Fruit fly (Drosophila melanogaster): ENCODE results near the gene Gyc76C.

The Gyc76C gene

DNA sequence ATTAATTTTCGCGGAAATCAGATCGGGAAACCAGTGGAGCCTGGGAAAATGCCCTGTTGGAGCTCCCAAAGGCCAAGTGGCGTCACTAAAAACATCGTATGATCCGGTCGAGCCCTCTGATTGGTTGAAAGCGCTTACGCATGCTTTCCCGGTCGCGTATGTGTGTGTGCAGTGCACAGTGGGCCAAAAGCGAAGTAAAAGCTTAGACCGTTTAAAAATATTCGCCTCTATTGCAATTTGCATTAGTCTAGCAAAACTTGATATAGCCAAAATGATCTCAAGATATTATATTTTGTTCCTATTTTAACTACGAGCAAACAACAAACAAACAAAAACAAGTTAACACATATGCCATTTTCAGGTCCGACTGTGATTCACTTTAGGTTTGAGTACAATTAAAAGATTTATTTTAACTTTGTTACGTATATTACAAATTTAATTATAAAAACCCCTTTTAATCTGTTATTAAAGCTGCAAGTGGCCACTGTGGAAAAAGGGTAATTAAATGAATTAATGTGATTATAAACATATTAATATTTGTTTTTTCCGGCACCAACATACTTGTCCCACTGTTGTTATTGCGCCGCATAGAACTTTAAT, 934 bp upstream of the Gyc76C start (continued):
- peak; percentile 57 for TF ChIP-seq dm (GFP tag; optimal IDR thresholded peaks at IDR 0.05)
- TF ChIP-seq CG10565 (GFP tag; optimal IDR thresholded peaks at IDR 0.05), result peak; percentile 53
- no peak for TF ChIP-seq Lpt (GFP tag; optimal IDR thresholded peaks at IDR 0.05)
- TF ChIP-seq Taf1 (GFP tag; IDR thresholded peaks at IDR 0.05), result peak; percentile 55; the same call in 1 of the 2 replicates
- TF ChIP-seq CG18764 (GFP tag; optimal IDR thresholded peaks at IDR 0.05), result peak; percentile 53
- no peak for TF ChIP-seq Kr (GFP tag; optimal IDR thresholded peaks at IDR 0.05)
- TF ChIP-seq gem (tag; optimal IDR thresholded peaks at IDR 0.05), result peak; percentile 91
- peak; percentile 47 for TF ChIP-seq CG8944 (GFP tag; optimal IDR thresholded peaks at IDR 0.05)
- TF ChIP-seq CG3163 (GFP tag; optimal IDR thresholded peaks at IDR 0.05), result no peak

dm6 chr3L:19792717-19793437, 492 bp downstream of the Gyc76C start:
- TF ChIP-seq zen (tag; optimal IDR thresholded peaks at IDR 0.05) (no peak), bsh (GFP tag; optimal IDR thresholded peaks at IDR 0.05) (peak in 1 of 2 experiments; percentile 61), CG15479 (GFP tag; optimal IDR thresholded peaks at IDR 0.05) (peak; percentile 12), Trl (optimal IDR thresholded peaks at IDR 0.05) (peak in 1 of 2 experiments; percentile 15), Trl (GFP tag; optimal IDR thresholded peaks at IDR 0.05) (no peak), CG3838 (GFP tag; optimal IDR thresholded peaks at IDR 0.05) (no peak), CG4282 (GFP tag; optimal IDR thresholded peaks at IDR 0.05) (no peak), lov (optimal IDR thresholded peaks at IDR 0.05) (no peak), lov (GFP tag; IDR thresholded peaks at IDR 0.05) (0 out of 3 replicates have a peak, but pooled peaks have one; percentile 17), Atf6 (GFP tag; IDR thresholded peaks at IDR 0.05) (0 out of 2 replicates have a peak, but pooled peaks have one; percentile 31), CG4328 (GFP tag; optimal IDR thresholded peaks at IDR 0.05) (no peak), CG7271 (tag; optimal IDR thresholded peaks at IDR 0.05) (no peak), ato (GFP tag; IDR thresholded peaks at IDR 0.05; ENCODE audit: partially characterized antibody) (no peak), Drgx (GFP tag; IDR thresholded peaks at IDR 0.05) (peak; percentile 61), Elba2 (GFP tag; optimal IDR thresholded peaks at IDR 0.05) (peak; percentile 26), chinmo (GFP tag; IDR thresholded peaks at IDR 0.05; ENCODE audit: partially characterized antibody) (0 out of 4 replicates have a peak, but pooled peaks have one; percentile 15), nom (GFP tag; optimal IDR thresholded peaks at IDR 0.05) (peak; percentile 67)

DNA sequence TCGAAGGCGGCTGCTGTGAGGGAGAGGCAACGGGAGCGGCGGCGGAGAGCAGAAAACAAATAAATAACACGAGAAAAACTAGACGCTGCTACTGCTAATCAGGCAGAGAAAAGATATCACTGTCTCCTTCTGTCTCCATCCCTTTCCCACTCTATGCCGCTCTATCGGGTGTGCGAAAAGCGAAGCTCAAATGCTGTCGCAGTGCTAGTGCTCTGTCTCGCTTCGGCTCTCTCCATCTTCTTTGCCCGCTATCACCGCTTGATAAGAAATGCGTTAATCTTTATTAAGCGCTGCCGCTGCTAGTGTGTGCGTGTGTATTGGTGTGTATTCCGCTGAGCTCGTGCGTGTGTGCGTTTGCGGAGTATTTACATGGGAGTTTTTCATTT, 1.7 kb downstream of the Gyc76C start:
- peak; percentile 3 for TF ChIP-seq CG11398 (GFP tag; optimal IDR thresholded peaks at IDR 0.05)
- peak; percentile 92 for TF ChIP-seq CG10431 (GFP tag; optimal IDR thresholded peaks at IDR 0.05)
- peak; percentile 5 for TF ChIP-seq ATbp (GFP tag; optimal IDR thresholded peaks at IDR 0.05)
- peak; percentile 83 for TF ChIP-seq CG10321 (GFP tag; IDR thresholded peaks at IDR 0.05)
- no peak for TF ChIP-seq pan (optimal IDR thresholded peaks at IDR 0.05)
- peak in 1 of 2 experiments; percentile 27 for TF ChIP-seq pan (GFP tag; optimal IDR thresholded peaks at IDR 0.05 in 1 of 2, IDR thresholded peaks at IDR 0.05 in 1 of 2)
- TF ChIP-seq sr (GFP tag; IDR thresholded peaks at IDR 0.05), result 0 out of 3 replicates have a peak, but pooled peaks have one; percentile 14
- TF ChIP-seq CG34224 (GFP tag; IDR thresholded peaks at IDR 0.05; ENCODE audit: partially characterized antibody), result peak; percentile 58; the same call in 2 of the 3 replicates
- TF ChIP-seq Fer1 (GFP tag; optimal IDR thresholded peaks at IDR 0.05), result peak; percentile 55
- peak; percentile 21 for TF ChIP-seq HLHmδ (GFP tag; optimal IDR thresholded peaks at IDR 0.05)
- no peak for TF ChIP-seq br (optimal IDR thresholded peaks at IDR 0.05)
- TF ChIP-seq CG15514 (GFP tag; optimal IDR thresholded peaks at IDR 0.05), result peak; percentile 35
- TF ChIP-seq nom (GFP tag; optimal IDR thresholded peaks at IDR 0.05), result peak; percentile 25
- peak; percentile 29; the same call in 1 of the 2 replicates for TF ChIP-seq CG9932 (GFP tag; IDR thresholded peaks at IDR 0.05)
- peak; percentile 26 for TF ChIP-seq zen (tag; optimal IDR thresholded peaks at IDR 0.05)
- TF ChIP-seq CG3281 (GFP tag; optimal IDR thresholded peaks at IDR 0.05), result peak; percentile 39
- TF ChIP-seq bowl (GFP tag; IDR thresholded peaks at IDR 0.05), result no peak
- peak; percentile 98 for TF ChIP-seq pros (GFP tag; optimal IDR thresholded peaks at IDR 0.05)
- no peak for TF ChIP-seq hkb (optimal IDR thresholded peaks at IDR 0.05)
- TF ChIP-seq hkb (GFP tag; IDR thresholded peaks at IDR 0.05), result peak; percentile 45
- peak; percentile 33 for TF ChIP-seq HmgZ (tag; optimal IDR thresholded peaks at IDR 0.05)
- TF ChIP-seq CG12219 (GFP tag; optimal IDR thresholded peaks at IDR 0.05), result peak; percentile 38
- TF ChIP-seq CG15479 (GFP tag; optimal IDR thresholded peaks at IDR 0.05), result peak; percentile 98
- no peak for TF ChIP-seq C15 (GFP tag; IDR thresholded peaks at IDR 0.05)
